Fruit fly (Drosophila melanogaster) whole organism, embryonic: ENCODE data around the gene CG13113.

ENCODE experiments used
- Blimp-1 ChIP-seq: fragments of 200-800 bp; sonication (Bioruptor generic); optimal IDR thresholded peaks from 3 replicates; lab custom pipeline; 2018; ENCODE audit warnings: missing biosample characterization, missing genetic modification characterization, mild to moderate bottlenecking, moderate library complexity, missing genetic modification reagents
- BtbVII ChIP-seq: fragments of 200-800 bp; sonication (Bioruptor generic); optimal IDR thresholded peaks from 3 replicates; lab custom pipeline; 2017; ENCODE audit warnings: missing biosample characterization, mild to moderate bottlenecking, missing genetic modification characterization
- Bteb2 ChIP-seq: fragments of 200-800 bp; sonication (Bioruptor generic); optimal IDR thresholded peaks from 2 replicates; lab custom pipeline; 2016; ENCODE audit warnings: missing biosample characterization, missing genetic modification characterization
- CG10274 ChIP-seq: fragments of 200-800 bp; sonication (Bioruptor generic); optimal IDR thresholded peaks from 3 replicates; lab custom pipeline; 2017; ENCODE audit warnings: missing biosample characterization, mild to moderate bottlenecking, missing genetic modification characterization
- CG10462 ChIP-seq: fragments of 200-800 bp; sonication (Bioruptor generic); optimal IDR thresholded peaks from 2 replicates; lab custom pipeline; 2016; ENCODE audit warnings: missing biosample characterization, missing genetic modification characterization
- CG11560 ChIP-seq: fragments of 200-800 bp; sonication (Bioruptor generic); IDR thresholded peaks from 3 replicates; pipeline ENCODE4 v1.3.6; 2022; ENCODE audit warnings: missing biosample characterization, missing genetic modification characterization
- CG12219 ChIP-seq: fragments of 200-800 bp; sonication (Bioruptor generic); optimal IDR thresholded peaks from 3 replicates; lab custom pipeline; 2018; ENCODE audit warnings: missing biosample characterization, mild to moderate bottlenecking, missing genetic modification characterization
- CG12942 ChIP-seq: fragments of 200-800 bp; sonication (Bioruptor generic); optimal IDR thresholded peaks from 3 replicates; lab custom pipeline; 2016; ENCODE audit warnings: missing biosample characterization, missing genetic modification characterization
- CG13287 ChIP-seq: fragments of 200-800 bp; sonication (Bioruptor generic); IDR thresholded peaks from 2 replicates; pipeline ENCODE4 v1.3.6; 2022; ENCODE audit warnings: missing biosample characterization, missing genetic modification characterization; ENCODE audit not compliant: partially characterized antibody
- CG14860 ChIP-seq: fragments of 200-800 bp; sonication (Bioruptor generic); IDR thresholded peaks from 3 replicates; pipeline ENCODE4 v1.3.6; 2022; ENCODE audit warnings: missing biosample characterization, missing genetic modification characterization; ENCODE audit not compliant: partially characterized antibody
- CG15011 ChIP-seq: fragments of 200-800 bp; sonication (Bioruptor generic); optimal IDR thresholded peaks from 3 replicates; lab custom pipeline; 2018; ENCODE audit warnings: missing biosample characterization, mild to moderate bottlenecking, missing genetic modification characterization
- CG2199 ChIP-seq: fragments of 200-800 bp; sonication (Bioruptor generic); IDR thresholded peaks from 3 replicates; pipeline ENCODE4 v1.3.6; 2022; ENCODE audit warnings: missing biosample characterization, missing genetic modification characterization
- CG2202 ChIP-seq: fragments of 200-800 bp; sonication (Bioruptor generic); optimal IDR thresholded peaks from 2 replicates; lab custom pipeline; 2018; ENCODE audit warnings: missing biosample characterization, mild to moderate bottlenecking, missing genetic modification characterization
- CG30403 ChIP-seq: fragments of 200-800 bp; sonication (Bioruptor generic); optimal IDR thresholded peaks from 3 replicates; lab custom pipeline; 2016; ENCODE audit warnings: missing biosample characterization, missing genetic modification characterization
- CG33557 ChIP-seq: fragments of 200-800 bp; sonication (Bioruptor generic); optimal IDR thresholded peaks from 2 replicates; lab custom pipeline; 2019; ENCODE audit warnings: missing biosample characterization, mild to moderate bottlenecking, missing genetic modification characterization, moderate library complexity
- CG4854 ChIP-seq: fragments of 200-800 bp; sonication (Bioruptor generic); optimal IDR thresholded peaks from 2 replicates; lab custom pipeline; 2016; ENCODE audit warnings: missing biosample characterization, missing genetic modification characterization, inconsistent platforms
- CG6683 ChIP-seq: fragments of 200-800 bp; sonication (Bioruptor generic); optimal IDR thresholded peaks from 2 replicates; lab custom pipeline; 2017; ENCODE audit warnings: missing biosample characterization, mild to moderate bottlenecking, missing genetic modification characterization, missing genetic modification reagents
- CG6689 ChIP-seq: fragments of 200-800 bp; sonication (Bioruptor generic); IDR thresholded peaks from 2 replicates; pipeline ENCODE4 v1.3.6; 2022; ENCODE audit warnings: missing biosample characterization, missing genetic modification characterization
- CG8281 ChIP-seq: fragments of 200-800 bp; sonication (Bioruptor generic); optimal IDR thresholded peaks from 2 replicates; lab custom pipeline; 2018; ENCODE audit warnings: missing biosample characterization, mild to moderate bottlenecking, missing genetic modification characterization, moderate library complexity
- CG8359 ChIP-seq: fragments of 200-800 bp; sonication (Bioruptor generic); optimal IDR thresholded peaks from 2 replicates; lab custom pipeline; 2017; ENCODE audit warnings: missing biosample characterization, mild to moderate bottlenecking, missing genetic modification characterization, borderline replicate concordance
- CG9215 ChIP-seq: fragments of 200-800 bp; sonication (Bioruptor generic); IDR thresholded peaks from 2 replicates; pipeline ENCODE4 v1.3.6; 2022; ENCODE audit warnings: missing biosample characterization, missing genetic modification characterization
- CG9932 ChIP-seq: fragments of 200-800 bp; sonication (Bioruptor generic); IDR thresholded peaks from 2 replicates; pipeline ENCODE4 v1.3.6; 2022; ENCODE audit warnings: missing biosample characterization, missing genetic modification characterization
- D ChIP-seq, 2 experiments: fragments of 200-800 bp in 1 of 2; fragments of >200 bp in 1 of 2; sonication (Bioruptor generic) in 1 of 2; optimal IDR thresholded peaks; 2 replicates in 1 of 2; 3 replicates in 1 of 2; lab custom pipeline; 2017; ENCODE audit warnings: mild to moderate bottlenecking in 1 of 2, missing biosample characterization in 1 of 2, missing genetic modification characterization in 1 of 2, missing genetic modification reagents in 1 of 2
- Deaf1 ChIP-seq: fragments of 200-800 bp; optimal IDR thresholded peaks from 3 replicates; lab custom pipeline; 2019; ENCODE audit warnings: missing biosample characterization, mild to moderate bottlenecking, missing genetic modification characterization, moderate library complexity
- H2.0 ChIP-seq: fragments of 200-800 bp; sonication (Bioruptor generic); IDR thresholded peaks from 2 replicates; pipeline ENCODE4 v1.3.6; 2022; ENCODE audit warnings: missing biosample characterization, missing genetic modification characterization
- Hmr ChIP-seq: fragments of 200-800 bp; sonication (Bioruptor generic); optimal IDR thresholded peaks from 3 replicates; lab custom pipeline; 2017; ENCODE audit warnings: mild to moderate bottlenecking, missing biosample characterization, missing genetic modification reagents, missing genetic modification characterization
- Poxn ChIP-seq: fragments of 200-800 bp; sonication (Bioruptor generic); IDR thresholded peaks from 2 replicates; pipeline ENCODE4 v1.3.6; 2022; ENCODE audit warnings: missing biosample characterization, missing genetic modification characterization
- Sry-δ ChIP-seq: fragments of 200-800 bp; sonication (Bioruptor generic); optimal IDR thresholded peaks from 2 replicates; lab custom pipeline; 2016; ENCODE audit warnings: missing biosample characterization, missing genetic modification characterization
- TFAM ChIP-seq: fragments of 200-800 bp; sonication (Bioruptor generic); optimal IDR thresholded peaks from 2 replicates; lab custom pipeline; 2017; ENCODE audit warnings: missing biosample characterization, missing genetic modification characterization, inconsistent platforms
- abd-A ChIP-seq: fragments of 200-800 bp; sonication (Bioruptor generic); optimal IDR thresholded peaks from 3 replicates; lab custom pipeline; 2019; ENCODE audit warnings: missing biosample characterization, mild to moderate bottlenecking, missing genetic modification characterization, moderate library complexity
- al ChIP-seq: fragments of 200-800 bp; sonication (Bioruptor generic); IDR thresholded peaks from 2 replicates; pipeline ENCODE4 v1.3.6; 2022; ENCODE audit warnings: missing biosample characterization, missing genetic modification characterization
- br ChIP-seq: fragments of >200 bp; optimal IDR thresholded peaks from 2 replicates; lab custom pipeline; 2017
- cad ChIP-seq: fragments of >200 bp; optimal IDR thresholded peaks from 2 replicates; lab custom pipeline; 2017; ENCODE audit warnings: missing biosample characterization, missing genetic modification characterization
- caup ChIP-seq: fragments of 200-800 bp; sonication (Bioruptor generic); optimal IDR thresholded peaks from 3 replicates; lab custom pipeline; 2017; ENCODE audit warnings: missing biosample characterization, mild to moderate bottlenecking, missing genetic modification characterization, moderate library complexity; ENCODE audit not compliant: severe bottlenecking
- cg ChIP-seq: fragments of 200-800 bp; sonication (Bioruptor generic); optimal IDR thresholded peaks from 3 replicates; lab custom pipeline; 2019; ENCODE audit warnings: missing biosample characterization, mild to moderate bottlenecking, missing genetic modification characterization, moderate library complexity
- chm ChIP-seq: fragments of 200-800 bp; sonication (Bioruptor generic); IDR thresholded peaks from 2 replicates; pipeline ENCODE4 v1.3.6; 2022; ENCODE audit warnings: missing biosample characterization, missing genetic modification characterization
- croc ChIP-seq: fragments of 200-800 bp; sonication (Bioruptor generic); conservative IDR thresholded peaks from 3 replicates; pipeline ENCODE4 v1.3.6; 2022; ENCODE audit warnings: missing biosample characterization, missing genetic modification characterization
- ewg ChIP-seq: fragments of 200-800 bp; sonication (Bioruptor generic); optimal IDR thresholded peaks from 3 replicates; lab custom pipeline; 2017; ENCODE audit warnings: mild to moderate bottlenecking, missing biosample characterization, missing genetic modification reagents, missing genetic modification characterization
- fd3F ChIP-seq: fragments of 200-800 bp; sonication (Bioruptor generic); optimal IDR thresholded peaks from 2 replicates; lab custom pipeline; 2018; ENCODE audit warnings: missing biosample characterization, mild to moderate bottlenecking, missing genetic modification characterization, moderate library complexity
- ftz-f1 ChIP-seq: fragments of 200-800 bp; sonication (Bioruptor generic); optimal IDR thresholded peaks from 2 replicates; lab custom pipeline; 2016; ENCODE audit warnings: missing biosample characterization, missing genetic modification characterization
- gem ChIP-seq: fragments of 200-800 bp; sonication (Bioruptor generic); optimal IDR thresholded peaks from 2 replicates; lab custom pipeline; 2019; ENCODE audit warnings: missing biosample characterization, mild to moderate bottlenecking, missing genetic modification characterization, moderate library complexity
- inv ChIP-seq: fragments of 200-800 bp; sonication (Bioruptor generic); IDR thresholded peaks from 2 replicates; pipeline ENCODE4 v1.3.6; 2022; ENCODE audit warnings: missing biosample characterization, missing genetic modification characterization; ENCODE audit not compliant: partially characterized antibody
- jumu ChIP-seq: fragments of 200-800 bp; sonication (Bioruptor generic); optimal IDR thresholded peaks from 3 replicates; lab custom pipeline; 2016; ENCODE audit warnings: missing biosample characterization, missing genetic modification characterization
- mld ChIP-seq: fragments of 200-800 bp; sonication (Bioruptor generic); IDR thresholded peaks from 3 replicates; pipeline ENCODE4 v1.3.6; 2022; ENCODE audit warnings: missing biosample characterization, missing genetic modification characterization; ENCODE audit not compliant: partially characterized antibody
- pzg ChIP-seq: fragments of 200-800 bp; sonication (Bioruptor generic); optimal IDR thresholded peaks from 3 replicates; lab custom pipeline; 2018; ENCODE audit warnings: missing biosample characterization, mild to moderate bottlenecking, missing genetic modification characterization, moderate library complexity
- repo ChIP-seq: fragments of 200-800 bp; sonication (Bioruptor generic); optimal IDR thresholded peaks from 2 replicates; lab custom pipeline; 2016; ENCODE audit warnings: missing biosample characterization, missing genetic modification characterization
- salm ChIP-seq: fragments of 200-800 bp; sonication (Bioruptor generic); optimal IDR thresholded peaks from 2 replicates; lab custom pipeline; 2018; ENCODE audit warnings: missing biosample characterization, mild to moderate bottlenecking, missing genetic modification characterization
- sima ChIP-seq: fragments of 200-800 bp; sonication (Bioruptor generic); optimal IDR thresholded peaks from 2 replicates; lab custom pipeline; 2016; ENCODE audit warnings: missing biosample characterization, missing genetic modification characterization
- tna ChIP-seq: fragments of 200-800 bp; sonication (Bioruptor generic); IDR thresholded peaks from 2 replicates; pipeline ENCODE4 v1.3.6; 2022; ENCODE audit warnings: missing biosample characterization, missing genetic modification characterization; ENCODE audit not compliant: partially characterized antibody

CG13113 gene

DNA sequence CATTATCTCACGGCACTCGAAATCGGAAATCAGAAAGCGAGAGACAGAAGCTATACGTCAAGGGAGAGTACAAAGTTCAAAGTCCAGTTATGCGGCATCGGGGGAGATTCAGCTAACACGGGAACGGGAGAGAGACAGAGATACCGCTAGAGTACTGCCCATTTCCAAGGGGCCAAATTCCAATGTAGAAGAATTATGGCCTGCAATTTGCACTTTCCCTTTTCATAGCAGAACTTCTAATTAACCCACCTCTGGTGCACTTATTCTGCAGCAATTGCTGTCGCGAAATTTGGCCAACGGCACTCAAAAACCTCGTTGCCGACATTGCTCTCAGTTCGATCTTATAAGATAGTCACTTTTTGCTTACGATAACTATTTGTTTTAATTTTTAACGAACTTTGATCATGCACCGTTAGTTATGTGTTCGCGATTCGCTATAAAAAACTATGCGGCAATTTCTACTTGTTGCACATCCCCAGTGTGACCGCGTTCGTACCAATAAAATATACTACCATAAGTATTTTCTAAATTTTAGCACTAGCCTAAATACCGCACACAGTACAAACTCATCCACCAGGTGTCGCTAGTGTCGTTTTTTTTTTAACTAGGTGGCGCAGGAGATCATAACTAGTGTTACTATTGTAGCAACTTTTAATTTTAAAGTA, 32.4 kb downstream of the CG13113 start, which contains the start of gene Mtpalpha (continued):
- TF ChIP-seq CG10274 (no peak), CG6689 (no peak), Blimp-1 (peak; percentile 64), br (lab: Kevin White, UChicago) (no peak), fd3F (GFP tag; lab: Kevin White, UChicago) (no peak), CG6683 (no peak), H2.0 (GFP tag; lab: Robert Waterston, UW) (no peak), CG13287 (GFP tag; lab: Robert Waterston, UW) (no peak; the same call in none of the 2 replicates), BtbVII (GFP tag; lab: Kevin White, UChicago) (peak; percentile 23), gem (tag; lab: Kevin White, UChicago) (no peak), CG4854 (GFP tag; lab: Kevin White, UChicago) (no peak), CG2202 (tag; lab: Kevin White, UChicago) (no peak), inv (GFP tag; lab: Robert Waterston, UW) (no peak), repo (no peak), TFAM (GFP tag; lab: Kevin White, UChicago) (no peak), CG11560 (no peak), abd-A (tag; lab: Kevin White, UChicago) (no peak), Bteb2 (no peak), CG30403 (GFP tag; lab: Kevin White, UChicago) (peak; percentile 43), pzg (GFP tag; lab: Kevin White, UChicago) (peak; percentile 73), cg (GFP tag; lab: Kevin White, UChicago) (no peak), Hmr (GFP tag; lab: Kevin White, UChicago) (peak; percentile 74), Poxn (GFP tag; lab: Robert Waterston, UW) (no peak), CG8359 (GFP tag; lab: Kevin White, UChicago) (no peak), CG8281 (tag; lab: Kevin White, UChicago) (no peak), croc (no peak), mld (GFP tag; lab: Robert Waterston, UW) (no peak), jumu (GFP tag; lab: Kevin White, UChicago) (peak; percentile 18), sima (GFP tag; lab: Kevin White, UChicago) (no peak), CG9932 (GFP tag; lab: Robert Waterston, UW) (peak; percentile 59), ftz-f1 (GFP tag; lab: Kevin White, UChicago) (no peak), CG33557 (GFP tag; lab: Kevin White, UChicago) (no peak), CG14860 (GFP tag; lab: Robert Waterston, UW) (no peak), al (no peak), chm (no peak), CG12219 (GFP tag; lab: Kevin White, UChicago) (no peak), tna (GFP tag; lab: Robert Waterston, UW) (no peak; the same call in 1 of the 2 replicates), CG15011 (GFP tag; lab: Kevin White, UChicago) (no peak), Sry-δ (GFP tag; lab: Kevin White, UChicago) (peak; percentile 43), CG9215 (GFP tag; lab: Robert Waterston, UW) (no peak), D (optimal IDR thresholded peaks at IDR 0.05; lab: Kevin White, UChicago) (no peak), D (GFP tag; optimal IDR thresholded peaks at IDR 0.05; lab: Kevin White, UChicago) (no peak), Deaf1 (tag; lab: Kevin White, UChicago) (no peak), salm (tag; lab: Kevin White, UChicago) (peak; percentile 6), caup (GFP tag; lab: Kevin White, UChicago) (peak; percentile 26), CG12942 (no peak), CG10462 (GFP tag; lab: Kevin White, UChicago) (peak; percentile 34), cad (GFP tag; lab: Kevin White, UChicago) (no peak), CG2199 (GFP tag; lab: Robert Waterston, UW) (no peak), ewg (GFP tag; lab: Kevin White, UChicago) (no peak)
